Fruit fly (Drosophila melanogaster) whole organism, embryonic: ENCODE results near the gene Cwc25.

ENCODE experiments used
- Adf1 ChIP-seq: fragments of 200-800 bp; sonication (Bioruptor generic); IDR thresholded peaks from 2 replicates; pipeline ENCODE4 v1.3.6; 2022; ENCODE audit warnings: missing biosample characterization, missing genetic modification characterization
- Aef1 ChIP-seq: fragments of 200-800 bp; sonication (Bioruptor generic); IDR thresholded peaks from 3 replicates; pipeline ENCODE4 v1.3.6; 2022; ENCODE audit warnings: missing biosample characterization, missing genetic modification characterization
- B-H1 ChIP-seq: fragments of 200-800 bp; sonication (Bioruptor generic); IDR thresholded peaks from 3 replicates; pipeline ENCODE4 v1.3.6; 2022; ENCODE audit warnings: missing biosample characterization, missing genetic modification characterization
- BEAF-32 ChIP-seq: fragments of 200-800 bp; sonication (Bioruptor generic); optimal IDR thresholded peaks from 3 replicates; lab custom pipeline; 2017; ENCODE audit warnings: missing biosample characterization, missing genetic modification characterization, mild to moderate bottlenecking, moderate library complexity, missing genetic modification reagents
- Bgb ChIP-seq: fragments of 200-800 bp; sonication (Bioruptor generic); IDR thresholded peaks from 2 replicates; pipeline ENCODE4 v1.3.6; 2022; ENCODE audit warnings: missing biosample characterization, missing genetic modification characterization; ENCODE audit not compliant: partially characterized antibody
- C15 ChIP-seq: fragments of 200-800 bp; sonication (Bioruptor generic); IDR thresholded peaks from 3 replicates; pipeline ENCODE4 v1.3.6; 2022; ENCODE audit warnings: missing biosample characterization, missing genetic modification characterization
- CG10209 ChIP-seq: fragments of 200-800 bp; sonication (Bioruptor generic); optimal IDR thresholded peaks from 3 replicates; lab custom pipeline; 2017; ENCODE audit warnings: missing biosample characterization, mild to moderate bottlenecking, missing genetic modification characterization, missing genetic modification reagents
- CG11093 ChIP-seq: fragments of 200-800 bp; sonication (Bioruptor generic); IDR thresholded peaks from 3 replicates; pipeline ENCODE4 v1.3.6; 2022; ENCODE audit warnings: missing biosample characterization, missing genetic modification characterization
- CG11247 ChIP-seq: fragments of 200-800 bp; sonication (Bioruptor generic); IDR thresholded peaks from 2 replicates; pipeline ENCODE4 v1.3.6; 2022; ENCODE audit warnings: missing biosample characterization, missing genetic modification characterization
- CG12104 ChIP-seq: fragments of 200-800 bp; sonication (Bioruptor generic); optimal IDR thresholded peaks from 3 replicates; lab custom pipeline; 2016; ENCODE audit warnings: missing biosample characterization, missing genetic modification characterization
- CG1233 ChIP-seq: fragments of 200-800 bp; sonication (Bioruptor generic); optimal IDR thresholded peaks from 4 replicates; lab custom pipeline; 2018; ENCODE audit warnings: missing biosample characterization, mild to moderate bottlenecking, missing genetic modification characterization
- CG12391 ChIP-seq: fragments of 200-800 bp; sonication (Bioruptor generic); optimal IDR thresholded peaks from 3 replicates; lab custom pipeline; 2018; ENCODE audit warnings: missing biosample characterization, mild to moderate bottlenecking, missing genetic modification characterization, moderate library complexity
- CG1602 ChIP-seq: fragments of 200-800 bp; sonication (Bioruptor generic); optimal IDR thresholded peaks from 3 replicates; lab custom pipeline; 2016; ENCODE audit warnings: missing biosample characterization, missing genetic modification characterization
- CG17802 ChIP-seq: fragments of 200-800 bp; sonication (Bioruptor generic); optimal IDR thresholded peaks from 2 replicates; lab custom pipeline; 2018; ENCODE audit warnings: missing biosample characterization, mild to moderate bottlenecking, missing genetic modification characterization, moderate library complexity
- CG18262 ChIP-seq: fragments of 200-800 bp; optimal IDR thresholded peaks from 3 replicates; lab custom pipeline; 2019; ENCODE audit warnings: missing biosample characterization, mild to moderate bottlenecking, missing genetic modification characterization, moderate library complexity
- CG1832 ChIP-seq: fragments of 200-800 bp; sonication (Bioruptor generic); optimal IDR thresholded peaks from 2 replicates; lab custom pipeline; 2017; ENCODE audit warnings: missing biosample characterization, mild to moderate bottlenecking, missing genetic modification characterization, inconsistent platforms
- CG31388 ChIP-seq: fragments of 200-800 bp; sonication (Bioruptor generic); optimal IDR thresholded peaks from 2 replicates; lab custom pipeline; 2016; ENCODE audit warnings: missing biosample characterization, missing genetic modification characterization
- CG3163 ChIP-seq: fragments of 200-800 bp; sonication (Bioruptor generic); optimal IDR thresholded peaks from 3 replicates; lab custom pipeline; 2016; ENCODE audit warnings: missing biosample characterization, missing genetic modification characterization
- CG4282 ChIP-seq: fragments of 200-800 bp; sonication (Bioruptor generic); optimal IDR thresholded peaks from 2 replicates; lab custom pipeline; 2016; ENCODE audit warnings: missing biosample characterization, missing genetic modification characterization
- CG4404 ChIP-seq: fragments of 200-800 bp; sonication (Bioruptor generic); IDR thresholded peaks from 2 replicates; pipeline ENCODE4 v1.3.6; 2022; ENCODE audit warnings: missing biosample characterization, missing genetic modification characterization
- CG4820 ChIP-seq: fragments of 200-800 bp; sonication (Bioruptor generic); optimal IDR thresholded peaks from 3 replicates; lab custom pipeline; 2016; ENCODE audit warnings: missing biosample characterization, missing genetic modification characterization
- CG6175 ChIP-seq: fragments of 200-800 bp; sonication (Bioruptor generic); IDR thresholded peaks from 3 replicates; pipeline ENCODE4 v1.3.6; 2022; ENCODE audit warnings: missing biosample characterization, missing genetic modification characterization
- CG6654 ChIP-seq: fragments of 200-800 bp; sonication (Bioruptor generic); optimal IDR thresholded peaks from 2 replicates; lab custom pipeline; 2017; ENCODE audit warnings: missing biosample characterization, mild to moderate bottlenecking, missing genetic modification characterization
- CG7357 ChIP-seq: fragments of 200-800 bp; sonication (Bioruptor generic); IDR thresholded peaks from 3 replicates; pipeline ENCODE4 v1.3.6; 2022; ENCODE audit warnings: missing biosample characterization, missing genetic modification characterization
- CG7372 ChIP-seq: fragments of 200-800 bp; sonication (Bioruptor generic); IDR thresholded peaks from 2 replicates; pipeline ENCODE4 v1.3.6; 2022; ENCODE audit warnings: missing biosample characterization, missing genetic modification characterization
- CG8388 ChIP-seq: fragments of 200-800 bp; sonication (Bioruptor generic); optimal IDR thresholded peaks from 2 replicates; lab custom pipeline; 2019; ENCODE audit warnings: missing biosample characterization, mild to moderate bottlenecking, missing genetic modification characterization, moderate library complexity
- CG9437 ChIP-seq: fragments of 200-800 bp; sonication (Bioruptor generic); optimal IDR thresholded peaks from 2 replicates; lab custom pipeline; 2018; ENCODE audit warnings: missing biosample characterization, mild to moderate bottlenecking, missing genetic modification characterization
- Dp ChIP-seq: fragments of 200-800 bp; sonication (Bioruptor generic); optimal IDR thresholded peaks from 2 replicates; lab custom pipeline; 2018; ENCODE audit warnings: missing biosample characterization, mild to moderate bottlenecking, missing genetic modification characterization, moderate library complexity
- Lhr ChIP-seq: fragments of 200-800 bp; sonication (Bioruptor generic); optimal IDR thresholded peaks from 3 replicates; lab custom pipeline; 2017; ENCODE audit warnings: mild to moderate bottlenecking, missing biosample characterization, missing genetic modification reagents, missing genetic modification characterization
- Med ChIP-seq: fragments of 200-800 bp; sonication (Bioruptor generic); peaks from one replicate; lab custom pipeline; 2016; ENCODE audit warnings: missing biosample characterization, missing genetic modification characterization, mild to moderate bottlenecking, inconsistent platforms, moderate library complexity
- Meics ChIP-seq: fragments of 200-800 bp; sonication (Bioruptor generic); optimal IDR thresholded peaks from 2 replicates; lab custom pipeline; 2017; ENCODE audit warnings: missing biosample characterization, mild to moderate bottlenecking, missing genetic modification characterization
- Nf-YB ChIP-seq: fragments of 200-800 bp; sonication (Bioruptor generic); optimal IDR thresholded peaks from 3 replicates; lab custom pipeline; 2019; ENCODE audit warnings: missing biosample characterization, mild to moderate bottlenecking, missing genetic modification characterization, moderate library complexity
- Opbp ChIP-seq: fragments of 200-800 bp; sonication (Bioruptor generic); IDR thresholded peaks from 3 replicates; pipeline ENCODE4 v1.3.6; 2022; ENCODE audit warnings: missing biosample characterization, missing genetic modification characterization; ENCODE audit not compliant: partially characterized antibody
- bigmax ChIP-seq: fragments of 200-800 bp; sonication (Bioruptor generic); optimal IDR thresholded peaks from 2 replicates; lab custom pipeline; 2018; ENCODE audit warnings: missing biosample characterization, mild to moderate bottlenecking, missing genetic modification characterization
- br ChIP-seq: fragments of >200 bp; optimal IDR thresholded peaks from 2 replicates; lab custom pipeline; 2017
- dmrt11E ChIP-seq: fragments of 200-800 bp; sonication (Bioruptor generic); optimal IDR thresholded peaks from 3 replicates; lab custom pipeline; 2018; ENCODE audit warnings: missing biosample characterization, mild to moderate bottlenecking, missing genetic modification characterization, moderate library complexity
- gem ChIP-seq: fragments of 200-800 bp; sonication (Bioruptor generic); optimal IDR thresholded peaks from 2 replicates; lab custom pipeline; 2019; ENCODE audit warnings: missing biosample characterization, mild to moderate bottlenecking, missing genetic modification characterization, moderate library complexity
- gt ChIP-seq: fragments of 200-800 bp; sonication (Bioruptor generic); IDR thresholded peaks from 2 replicates; pipeline ENCODE4 v1.3.6; 2022; ENCODE audit warnings: missing biosample characterization, missing genetic modification characterization
- hbn ChIP-seq: fragments of 200-800 bp; sonication (Bioruptor generic); IDR thresholded peaks from 2 replicates; pipeline ENCODE4 v1.3.6; 2022; ENCODE audit warnings: missing biosample characterization, missing genetic modification characterization; ENCODE audit not compliant: partially characterized antibody
- jigr1 ChIP-seq: fragments of 200-800 bp; sonication (Bioruptor generic); IDR thresholded peaks from 3 replicates; pipeline ENCODE4 v1.3.6; 2022; ENCODE audit warnings: missing biosample characterization, missing genetic modification characterization
- jumu ChIP-seq: fragments of 200-800 bp; sonication (Bioruptor generic); optimal IDR thresholded peaks from 3 replicates; lab custom pipeline; 2016; ENCODE audit warnings: missing biosample characterization, missing genetic modification characterization
- mld ChIP-seq: fragments of 200-800 bp; sonication (Bioruptor generic); IDR thresholded peaks from 3 replicates; pipeline ENCODE4 v1.3.6; 2022; ENCODE audit warnings: missing biosample characterization, missing genetic modification characterization; ENCODE audit not compliant: partially characterized antibody
- nau ChIP-seq: fragments of 200-800 bp; sonication (Bioruptor generic); optimal IDR thresholded peaks from 3 replicates; lab custom pipeline; 2017; ENCODE audit warnings: missing biosample characterization, mild to moderate bottlenecking, missing genetic modification characterization, missing genetic modification reagents
- nom ChIP-seq: fragments of 200-800 bp; sonication (Bioruptor generic); optimal IDR thresholded peaks from 2 replicates; lab custom pipeline; 2017; ENCODE audit warnings: missing biosample characterization, missing genetic modification characterization, mild to moderate bottlenecking, moderate library complexity, missing genetic modification reagents
- oc ChIP-seq: fragments of 200-800 bp; sonication (Bioruptor generic); optimal IDR thresholded peaks from 2 replicates; lab custom pipeline; 2018; ENCODE audit warnings: missing biosample characterization, mild to moderate bottlenecking, missing genetic modification characterization, moderate library complexity
- run ChIP-seq: fragments of 200-800 bp; sonication (Bioruptor generic); optimal IDR thresholded peaks from 3 replicates; lab custom pipeline; 2018; ENCODE audit warnings: missing biosample characterization, mild to moderate bottlenecking, missing genetic modification characterization
- sc ChIP-seq, 3 experiments: fragments of >200 bp in 2 of 3; fragments of 200-800 bp in 1 of 3; sonication (Bioruptor generic) in 1 of 3; optimal IDR thresholded peaks; 2 replicates in 2 of 3; 3 replicates in 1 of 3; lab custom pipeline; 2017; ENCODE audit warnings: mild to moderate bottlenecking in 1 of 3, missing biosample characterization in 1 of 3, missing genetic modification characterization in 1 of 3, missing genetic modification reagents in 1 of 3
- slbo ChIP-seq: fragments of 200-800 bp; sonication (Bioruptor generic); IDR thresholded peaks from 2 replicates; pipeline ENCODE4 v1.3.6; 2022; ENCODE audit warnings: missing biosample characterization, missing genetic modification characterization
- stwl ChIP-seq: fragments of 200-800 bp; sonication (Bioruptor generic); optimal IDR thresholded peaks from 3 replicates; lab custom pipeline; 2018; ENCODE audit warnings: missing biosample characterization, mild to moderate bottlenecking, missing genetic modification characterization, moderate library complexity
- trem ChIP-seq: fragments of 200-800 bp; optimal IDR thresholded peaks from 3 replicates; lab custom pipeline; 2019; ENCODE audit warnings: missing biosample characterization, mild to moderate bottlenecking, missing genetic modification characterization, moderate library complexity
- tx ChIP-seq: fragments of 200-800 bp; sonication (Bioruptor generic); optimal IDR thresholded peaks from 2 replicates; lab custom pipeline; 2016; ENCODE audit warnings: missing biosample characterization, missing genetic modification characterization

The Cwc25 gene

DNA sequence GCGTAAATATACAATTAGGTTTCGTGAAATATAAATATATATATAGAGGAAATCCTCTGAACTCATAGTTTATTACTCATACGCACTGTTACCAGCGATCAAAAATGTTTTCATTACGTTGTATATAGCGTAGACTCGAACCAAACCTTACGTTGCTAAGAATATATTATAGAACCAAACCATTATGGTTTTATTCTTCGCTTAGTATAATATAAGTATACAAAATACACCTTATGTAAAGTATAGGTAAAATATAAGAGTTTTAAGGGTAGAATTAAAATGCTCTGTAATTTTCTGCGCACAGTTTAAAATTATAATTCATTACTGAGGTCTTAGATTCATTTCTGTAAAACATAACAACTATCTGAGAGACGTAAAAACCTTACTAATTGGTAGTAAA lies 20.4 kb upstream of the Cwc25 start:
- TF ChIP-seq jumu (GFP tag; lab: Kevin White, UChicago): no peak
- no peak for TF ChIP-seq CG18262 (tag; lab: Kevin White, UChicago)
- no peak for TF ChIP-seq gt (GFP tag; lab: Robert Waterston, UW)
- TF ChIP-seq Med (GFP tag; lab: Kevin White, UChicago): peak; percentile 1
- no peak for TF ChIP-seq br (lab: Kevin White, UChicago)
- TF ChIP-seq Aef1 (GFP tag; lab: Robert Waterston, UW): no peak
- TF ChIP-seq oc (tag; lab: Kevin White, UChicago): no peak
- TF ChIP-seq run: no peak
- peak; percentile 99 for TF ChIP-seq CG9437
- TF ChIP-seq CG12104 (GFP tag; lab: Kevin White, UChicago): no peak
- no peak for TF ChIP-seq bigmax (GFP tag; lab: Kevin White, UChicago)
- TF ChIP-seq nom (GFP tag; lab: Kevin White, UChicago): no peak
- peak; percentile 63 for TF ChIP-seq stwl (tag; lab: Kevin White, UChicago)
- TF ChIP-seq Adf1 (GFP tag; lab: Robert Waterston, UW): no peak
- TF ChIP-seq slbo: no peak
- no peak; the same call in 2 of the 3 replicates for TF ChIP-seq Opbp
- no peak for TF ChIP-seq CG17802 (tag; lab: Kevin White, UChicago)
- no peak for TF ChIP-seq hbn (GFP tag; lab: Robert Waterston, UW)
- no peak for TF ChIP-seq Nf-YB (GFP tag; lab: Kevin White, UChicago)
- peak; percentile 84 for TF ChIP-seq CG7372 (GFP tag; lab: Robert Waterston, UW)
- no peak for TF ChIP-seq CG4404
- TF ChIP-seq CG4282 (GFP tag; lab: Kevin White, UChicago): no peak
- TF ChIP-seq CG7357 (GFP tag; lab: Robert Waterston, UW): no peak
- no peak for TF ChIP-seq CG3163 (GFP tag; lab: Kevin White, UChicago)
- TF ChIP-seq trem (tag; lab: Kevin White, UChicago): peak; percentile 6
- TF ChIP-seq CG4820 (GFP tag; lab: Kevin White, UChicago): no peak
- TF ChIP-seq Dp (GFP tag; lab: Kevin White, UChicago): no peak
- TF ChIP-seq sc (optimal IDR thresholded peaks at IDR 0.05; lab: Kevin White, UChicago): no peak
- no peak for TF ChIP-seq sc (GFP tag; optimal IDR thresholded peaks at IDR 0.05; lab: Kevin White, UChicago)
- TF ChIP-seq Bgb (GFP tag; lab: Robert Waterston, UW): peak; percentile 52; the same call in 1 of the 2 replicates
- TF ChIP-seq CG11093 (GFP tag; lab: Robert Waterston, UW): no peak
- TF ChIP-seq CG1233 (GFP tag; lab: Kevin White, UChicago): no peak
- TF ChIP-seq BEAF-32 (GFP tag; lab: Kevin White, UChicago): no peak
- TF ChIP-seq CG11247 (GFP tag; lab: Robert Waterston, UW): no peak
- TF ChIP-seq C15: no peak
- TF ChIP-seq nau (GFP tag; lab: Kevin White, UChicago): no peak
- no peak for TF ChIP-seq CG6175 (GFP tag; lab: Robert Waterston, UW)
- no peak for TF ChIP-seq mld (GFP tag; lab: Robert Waterston, UW)
- TF ChIP-seq Lhr: no peak
- TF ChIP-seq CG8388 (GFP tag; lab: Kevin White, UChicago): no peak
- no peak for TF ChIP-seq CG1832 (GFP tag; lab: Kevin White, UChicago)
- no peak for TF ChIP-seq B-H1
- TF ChIP-seq CG1602 (GFP tag; lab: Kevin White, UChicago): no peak
- TF ChIP-seq dmrt11E (tag; lab: Kevin White, UChicago): no peak
- TF ChIP-seq CG6654: no peak
- TF ChIP-seq tx (GFP tag; lab: Kevin White, UChicago): no peak
- TF ChIP-seq jigr1 (GFP tag; lab: Robert Waterston, UW): no peak
- no peak for TF ChIP-seq CG12391 (tag; lab: Kevin White, UChicago)
- TF ChIP-seq CG10209 (GFP tag; lab: Kevin White, UChicago): no peak
- TF ChIP-seq gem (tag; lab: Kevin White, UChicago): peak; percentile 6
- no peak for TF ChIP-seq CG31388 (GFP tag; lab: Kevin White, UChicago)
- no peak for TF ChIP-seq Meics (GFP tag; lab: Kevin White, UChicago)
